Fruit fly (Drosophila melanogaster) whole organism, embryonic: ENCODE data around the gene CG8142.
A peak's percentile ranks its signal among the peaks of the same experiment; 100 is the strongest.

Experiments used
- Antp ChIP-seq: fragments of 200-800 bp; sonication (Bioruptor generic); optimal IDR thresholded peaks from 3 replicates; lab custom pipeline; 2016; ENCODE audit warnings: missing biosample characterization, missing genetic modification characterization
- B-H2 ChIP-seq: fragments of 200-800 bp; sonication (Bioruptor generic); optimal IDR thresholded peaks from 2 replicates; lab custom pipeline; 2018; ENCODE audit warnings: missing biosample characterization, mild to moderate bottlenecking, missing genetic modification characterization
- Bdp1 ChIP-seq: fragments of 200-800 bp; sonication (Bioruptor generic); optimal IDR thresholded peaks from 3 replicates; lab custom pipeline; 2016; ENCODE audit warnings: missing biosample characterization, missing genetic modification characterization
- BtbVII ChIP-seq: fragments of 200-800 bp; sonication (Bioruptor generic); optimal IDR thresholded peaks from 3 replicates; lab custom pipeline; 2017; ENCODE audit warnings: missing biosample characterization, mild to moderate bottlenecking, missing genetic modification characterization
- CG10147 ChIP-seq: fragments of 200-800 bp; sonication (Bioruptor generic); optimal IDR thresholded peaks from 2 replicates; lab custom pipeline; 2019; ENCODE audit warnings: missing biosample characterization, mild to moderate bottlenecking, missing genetic modification characterization, moderate library complexity
- CG10366 ChIP-seq: fragments of 200-800 bp; sonication (Bioruptor generic); IDR thresholded peaks from 2 replicates; pipeline ENCODE4 v1.3.6; 2022; ENCODE audit warnings: missing biosample characterization, missing genetic modification characterization
- CG12071 ChIP-seq: fragments of 200-800 bp; sonication (Bioruptor generic); optimal IDR thresholded peaks from 3 replicates; lab custom pipeline; 2018; ENCODE audit warnings: missing biosample characterization, mild to moderate bottlenecking, missing genetic modification characterization
- CG12219 ChIP-seq: fragments of 200-800 bp; sonication (Bioruptor generic); optimal IDR thresholded peaks from 3 replicates; lab custom pipeline; 2018; ENCODE audit warnings: missing biosample characterization, mild to moderate bottlenecking, missing genetic modification characterization
- CG12236 ChIP-seq: fragments of 200-800 bp; sonication (Bioruptor generic); optimal IDR thresholded peaks from 2 replicates; lab custom pipeline; 2016; ENCODE audit warnings: missing biosample characterization, missing genetic modification characterization
- CG12299 ChIP-seq: fragments of 200-800 bp; sonication (Bioruptor generic); optimal IDR thresholded peaks from 2 replicates; lab custom pipeline; 2018; ENCODE audit warnings: missing biosample characterization, mild to moderate bottlenecking, missing genetic modification characterization
- CG12942 ChIP-seq: fragments of 200-800 bp; sonication (Bioruptor generic); optimal IDR thresholded peaks from 3 replicates; lab custom pipeline; 2016; ENCODE audit warnings: missing biosample characterization, missing genetic modification characterization
- CG13123 ChIP-seq: fragments of 200-800 bp; sonication (Bioruptor generic); optimal IDR thresholded peaks from 2 replicates; lab custom pipeline; 2016; ENCODE audit warnings: missing biosample characterization, missing genetic modification characterization
- CG14014 ChIP-seq: fragments of 200-800 bp; sonication (Bioruptor generic); IDR thresholded peaks from 2 replicates; pipeline ENCODE4 v1.3.6; 2022; ENCODE audit warnings: missing biosample characterization, missing genetic modification characterization
- CG1529 ChIP-seq: fragments of 200-800 bp; sonication (Bioruptor generic); optimal IDR thresholded peaks from 3 replicates; lab custom pipeline; 2018; ENCODE audit warnings: missing biosample characterization, missing genetic modification characterization
- CG1792 ChIP-seq: fragments of 200-800 bp; sonication (Bioruptor generic); optimal IDR thresholded peaks from 2 replicates; lab custom pipeline; 2016; ENCODE audit warnings: missing biosample characterization, missing genetic modification characterization
- CG18599 ChIP-seq: fragments of 200-800 bp; sonication (Bioruptor generic); optimal IDR thresholded peaks from 3 replicates; lab custom pipeline; 2017; ENCODE audit warnings: missing biosample characterization, missing genetic modification characterization, mild to moderate bottlenecking, moderate library complexity, missing genetic modification reagents
- CG31441 ChIP-seq: fragments of 200-800 bp; sonication (Bioruptor generic); IDR thresholded peaks from 2 replicates; pipeline ENCODE4 v1.3.6; 2022; ENCODE audit warnings: missing biosample characterization, missing genetic modification characterization
- CG32767 ChIP-seq: fragments of 200-800 bp; sonication (Bioruptor generic); IDR thresholded peaks from 2 replicates; pipeline ENCODE4 v1.3.6; 2022; ENCODE audit warnings: missing biosample characterization, missing genetic modification characterization
- CG33557 ChIP-seq: fragments of 200-800 bp; sonication (Bioruptor generic); optimal IDR thresholded peaks from 2 replicates; lab custom pipeline; 2019; ENCODE audit warnings: missing biosample characterization, mild to moderate bottlenecking, missing genetic modification characterization, moderate library complexity
- CG34422 ChIP-seq: fragments of 200-800 bp; sonication (Bioruptor generic); IDR thresholded peaks from 3 replicates; pipeline ENCODE4 v1.3.6; 2022; ENCODE audit warnings: missing biosample characterization, missing genetic modification characterization
- CG4730 ChIP-seq: fragments of 200-800 bp; sonication (Bioruptor generic); IDR thresholded peaks from 2 replicates; pipeline ENCODE4 v1.3.6; 2022; ENCODE audit warnings: missing biosample characterization, missing genetic modification characterization
- CG7963 ChIP-seq: fragments of 200-800 bp; sonication (Bioruptor generic); IDR thresholded peaks from 3 replicates; pipeline ENCODE4 v1.3.6; 2022; ENCODE audit warnings: missing biosample characterization, missing genetic modification characterization; ENCODE audit not compliant: partially characterized antibody
- CG8765 ChIP-seq: fragments of 200-800 bp; sonication (Bioruptor generic); IDR thresholded peaks from 2 replicates; pipeline ENCODE4 v1.3.6; 2022; ENCODE audit warnings: missing biosample characterization, missing genetic modification characterization
- Doc3 ChIP-seq: fragments of 200-800 bp; sonication (Bioruptor generic); IDR thresholded peaks from 3 replicates; pipeline ENCODE4 v1.3.6; 2022; ENCODE audit warnings: missing biosample characterization, missing genetic modification characterization; ENCODE audit not compliant: partially characterized antibody
- Drgx ChIP-seq: fragments of 200-800 bp; sonication (Bioruptor generic); IDR thresholded peaks from 2 replicates; pipeline ENCODE4 v1.3.6; 2022; ENCODE audit warnings: missing biosample characterization, missing genetic modification characterization
- E2f1 ChIP-seq: fragments of 200-800 bp; sonication (Bioruptor generic); IDR thresholded peaks from 2 replicates; pipeline ENCODE4 v1.3.6; 2022; ENCODE audit warnings: missing biosample characterization, missing genetic modification characterization
- ERR ChIP-seq: fragments of 200-800 bp; sonication (Bioruptor generic); optimal IDR thresholded peaks from 2 replicates; lab custom pipeline; 2016; ENCODE audit warnings: missing biosample characterization, missing genetic modification characterization
- Jarid2 ChIP-seq: fragments of 200-800 bp; sonication (Bioruptor generic); optimal IDR thresholded peaks from 3 replicates; lab custom pipeline; 2017; ENCODE audit warnings: mild to moderate bottlenecking, missing biosample characterization, missing genetic modification reagents, missing genetic modification characterization
- Nf-YC ChIP-seq: fragments of 200-800 bp; optimal IDR thresholded peaks from 3 replicates; lab custom pipeline; 2019; ENCODE audit warnings: missing biosample characterization, mild to moderate bottlenecking, missing genetic modification characterization, moderate library complexity
- Oli ChIP-seq: fragments of 200-800 bp; sonication (Bioruptor generic); optimal IDR thresholded peaks from 2 replicates; lab custom pipeline; 2018; ENCODE audit warnings: missing biosample characterization, mild to moderate bottlenecking, missing genetic modification characterization, moderate library complexity
- Ptx1 ChIP-seq: fragments of 200-800 bp; sonication (Bioruptor generic); IDR thresholded peaks from 2 replicates; pipeline ENCODE4 v1.3.6; 2022; ENCODE audit warnings: missing biosample characterization, missing genetic modification characterization
- aop ChIP-seq: fragments of 200-800 bp; sonication (Bioruptor generic); IDR thresholded peaks from 2 replicates; pipeline ENCODE4 v1.3.6; 2022; ENCODE audit warnings: missing biosample characterization, missing genetic modification characterization
- ash1 ChIP-seq: fragments of 200-800 bp; sonication (Bioruptor generic); optimal IDR thresholded peaks from 2 replicates; lab custom pipeline; 2018; ENCODE audit warnings: missing biosample characterization, mild to moderate bottlenecking, missing genetic modification characterization
- ato ChIP-seq: fragments of 200-800 bp; sonication (Bioruptor generic); IDR thresholded peaks from 2 replicates; pipeline ENCODE4 v1.3.6; 2022; ENCODE audit warnings: missing biosample characterization, missing genetic modification characterization; ENCODE audit not compliant: partially characterized antibody
- dmrt99B ChIP-seq: fragments of 200-800 bp; sonication (Bioruptor generic); optimal IDR thresholded peaks from 2 replicates; lab custom pipeline; 2018; ENCODE audit warnings: missing biosample characterization, mild to moderate bottlenecking, missing genetic modification characterization, moderate library complexity
- emc ChIP-seq: fragments of 200-800 bp; sonication (Bioruptor generic); optimal IDR thresholded peaks from 2 replicates; lab custom pipeline; 2016; ENCODE audit warnings: missing biosample characterization, missing genetic modification characterization
- gt ChIP-seq: fragments of 200-800 bp; sonication (Bioruptor generic); IDR thresholded peaks from 2 replicates; pipeline ENCODE4 v1.3.6; 2022; ENCODE audit warnings: missing biosample characterization, missing genetic modification characterization
- ham ChIP-seq: fragments of 200-800 bp; sonication (Bioruptor generic); IDR thresholded peaks from 2 replicates; pipeline ENCODE4 v1.3.6; 2022; ENCODE audit warnings: missing biosample characterization, missing genetic modification characterization
- insv ChIP-seq, 2 experiments: fragments of 200-800 bp; sonication (Bioruptor generic); optimal IDR thresholded peaks; 3 replicates each; lab custom pipeline; 2016 to 2018; ENCODE audit warnings: missing biosample characterization in 2 of 2, missing genetic modification characterization in 2 of 2
- luna ChIP-seq: fragments of 200-800 bp; sonication (Bioruptor generic); optimal IDR thresholded peaks from 2 replicates; lab custom pipeline; 2016; ENCODE audit warnings: missing biosample characterization, missing genetic modification characterization
- peb ChIP-seq: fragments of 200-800 bp; sonication (Bioruptor generic); IDR thresholded peaks from 2 replicates; pipeline ENCODE4 v1.3.6; 2022; ENCODE audit warnings: missing biosample characterization, missing genetic modification characterization
- pho ChIP-seq: fragments of 200-800 bp; sonication (Bioruptor generic); optimal IDR thresholded peaks from 2 replicates; lab custom pipeline; 2016; ENCODE audit warnings: missing biosample characterization, missing genetic modification characterization
- phol ChIP-seq: fragments of 200-800 bp; sonication (Bioruptor generic); optimal IDR thresholded peaks from 3 replicates; lab custom pipeline; 2018; ENCODE audit warnings: missing biosample characterization, mild to moderate bottlenecking, missing genetic modification characterization, moderate library complexity
- pnt ChIP-seq: fragments of 200-800 bp; sonication (Bioruptor generic); optimal IDR thresholded peaks from 3 replicates; lab custom pipeline; 2016; ENCODE audit warnings: missing biosample characterization, missing genetic modification characterization
- ro ChIP-seq: fragments of 200-800 bp; sonication (Bioruptor generic); IDR thresholded peaks from 2 replicates; pipeline ENCODE4 v1.3.6; 2022; ENCODE audit warnings: missing biosample characterization, missing genetic modification characterization
- schlank ChIP-seq: fragments of 200-800 bp; sonication (Bioruptor generic); optimal IDR thresholded peaks from 2 replicates; lab custom pipeline; 2018; ENCODE audit warnings: missing biosample characterization, mild to moderate bottlenecking, missing genetic modification characterization
- scrt ChIP-seq: fragments of 200-800 bp; sonication (Bioruptor generic); optimal IDR thresholded peaks from 2 replicates; lab custom pipeline; 2018; ENCODE audit warnings: missing biosample characterization, mild to moderate bottlenecking, missing genetic modification characterization, moderate library complexity
- slou ChIP-seq: fragments of 200-800 bp; sonication (Bioruptor generic); optimal IDR thresholded peaks from 3 replicates; lab custom pipeline; 2016; ENCODE audit warnings: missing biosample characterization, missing genetic modification characterization
- tap ChIP-seq: fragments of 200-800 bp; optimal IDR thresholded peaks from 3 replicates; lab custom pipeline; 2019; ENCODE audit warnings: missing biosample characterization, mild to moderate bottlenecking, missing genetic modification characterization, moderate library complexity
- usp ChIP-seq: fragments of >200 bp; optimal IDR thresholded peaks from 2 replicates; lab custom pipeline; 2017; ENCODE audit warnings: missing biosample characterization, missing genetic modification characterization
- vnd ChIP-seq: fragments of 200-800 bp; sonication (Bioruptor generic); IDR thresholded peaks from 3 replicates; pipeline ENCODE4 v1.3.6; 2022; ENCODE audit warnings: missing biosample characterization, missing genetic modification characterization; ENCODE audit not compliant: partially characterized antibody

Gene CG8142

DNA sequence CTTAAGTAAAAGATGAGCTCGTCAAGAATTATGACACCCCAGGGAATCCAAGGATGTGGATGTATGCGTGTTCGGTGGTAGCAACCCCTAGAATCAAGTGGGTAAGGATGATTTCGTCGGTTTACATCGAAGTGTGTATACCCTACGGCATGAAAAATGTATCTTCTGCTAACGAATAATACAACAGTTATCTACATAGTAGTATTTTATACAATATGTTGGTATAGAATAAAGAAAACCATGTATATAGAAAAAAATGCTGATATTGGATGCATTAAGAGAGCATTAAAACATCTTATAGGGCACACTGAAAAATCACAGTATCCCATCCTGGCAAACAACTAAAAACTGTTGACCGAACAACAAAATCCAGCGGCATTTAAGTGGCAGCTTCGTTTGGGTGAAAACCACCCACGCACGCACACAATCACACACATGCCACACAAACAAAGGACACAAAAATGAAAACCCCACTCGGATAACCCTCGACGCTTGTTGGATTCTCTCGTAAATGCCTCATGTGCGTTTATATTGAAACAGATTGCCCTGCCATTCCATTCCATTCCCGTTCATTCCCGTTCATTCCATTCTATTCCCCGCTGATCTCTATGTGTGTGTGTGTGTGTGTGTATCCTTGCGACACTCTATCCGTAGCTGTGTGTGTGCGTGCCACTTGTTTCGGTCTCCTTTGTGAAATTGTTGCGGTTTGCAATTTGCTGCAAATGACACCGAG lies 45.3 kb downstream of the CG8142 start (continued):
- TF ChIP-seq CG18599 (GFP tag; lab: Kevin White, UChicago) (peak; percentile 32), ato (GFP tag; lab: Robert Waterston, UW) (no peak), vnd (GFP tag; lab: Robert Waterston, UW) (no peak), luna (no peak), E2f1 (no peak), ash1 (GFP tag; lab: Kevin White, UChicago) (no peak), gt (GFP tag; lab: Robert Waterston, UW) (no peak), Oli (tag; lab: Kevin White, UChicago) (peak; percentile 51), Ptx1 (GFP tag; lab: Robert Waterston, UW) (peak; percentile 30; the same call in 1 of the 2 replicates), CG34422 (GFP tag; lab: Robert Waterston, UW) (no peak), CG7963 (GFP tag; lab: Robert Waterston, UW) (no peak), Doc3 (GFP tag; lab: Robert Waterston, UW) (no peak), BtbVII (GFP tag; lab: Kevin White, UChicago) (no peak), CG4730 (no peak), CG10147 (peak; percentile 13), CG12071 (GFP tag; lab: Kevin White, UChicago) (no peak), CG33557 (GFP tag; lab: Kevin White, UChicago) (no peak), phol (tag; lab: Kevin White, UChicago) (peak; percentile 61), CG14014 (no peak), Jarid2 (no peak), usp (GFP tag; lab: Kevin White, UChicago) (no peak), CG1792 (GFP tag; lab: Kevin White, UChicago) (no peak), emc (GFP tag; lab: Kevin White, UChicago) (no peak), CG31441 (GFP tag; lab: Robert Waterston, UW) (peak; percentile 50), CG1529 (GFP tag; lab: Kevin White, UChicago) (no peak), CG12236 (GFP tag; lab: Kevin White, UChicago) (no peak), Bdp1 (no peak), Drgx (GFP tag; lab: Robert Waterston, UW) (no peak), pnt (no peak), B-H2 (no peak), CG12942 (GFP tag; lab: Kevin White, UChicago) (no peak), CG10366 (GFP tag; lab: Robert Waterston, UW) (0 out of 2 replicates have a peak, but pooled peaks have one; percentile 10), CG13123 (GFP tag; lab: Kevin White, UChicago) (no peak), dmrt99B (tag; lab: Kevin White, UChicago) (peak; percentile 54), peb (GFP tag; lab: Robert Waterston, UW) (no peak), ham (GFP tag; lab: Robert Waterston, UW) (no peak), CG32767 (GFP tag; lab: Robert Waterston, UW) (0 out of 2 replicates have a peak, but pooled peaks have one; percentile 16), slou (GFP tag; lab: Kevin White, UChicago) (no peak), CG12219 (GFP tag; lab: Kevin White, UChicago) (no peak), CG8765 (GFP tag; lab: Robert Waterston, UW) (no peak), CG12299 (tag; lab: Kevin White, UChicago) (no peak), ERR (no peak), Nf-YC (tag; lab: Kevin White, UChicago) (no peak), pho (no peak), insv (GFP tag; optimal IDR thresholded peaks at IDR 0.05; lab: Kevin White, UChicago) (no peak), tap (tag; lab: Kevin White, UChicago) (peak; percentile 15), Antp (GFP tag; lab: Kevin White, UChicago) (no peak), scrt (GFP tag; lab: Kevin White, UChicago) (peak; percentile 16), schlank (tag; lab: Kevin White, UChicago) (no peak), aop (no peak), ro (GFP tag; lab: Robert Waterston, UW) (no peak)
